Fruit fly (Drosophila melanogaster) whole organism, embryonic: Measurements from ENCODE around the gene CG13074.
A peak's percentile ranks its signal among the peaks of the same experiment; 100 is the strongest.

Source experiments
- Atf-2 ChIP-seq: fragments of 200-800 bp; sonication (Bioruptor generic); optimal IDR thresholded peaks from 2 replicates; lab custom pipeline; 2016; ENCODE audit warnings: missing biosample characterization, missing genetic modification characterization
- CG10267 ChIP-seq: fragments of 200-800 bp; sonication (Bioruptor generic); optimal IDR thresholded peaks from 2 replicates; lab custom pipeline; 2018; ENCODE audit warnings: missing biosample characterization, mild to moderate bottlenecking, missing genetic modification characterization, moderate library complexity
- CG10274 ChIP-seq: fragments of 200-800 bp; sonication (Bioruptor generic); optimal IDR thresholded peaks from 3 replicates; lab custom pipeline; 2017; ENCODE audit warnings: missing biosample characterization, mild to moderate bottlenecking, missing genetic modification characterization
- CG10654 ChIP-seq: fragments of 200-800 bp; sonication (Bioruptor generic); optimal IDR thresholded peaks from 2 replicates; lab custom pipeline; 2016; ENCODE audit warnings: missing biosample characterization, missing genetic modification characterization
- CG11085 ChIP-seq: fragments of 200-800 bp; sonication (Bioruptor generic); IDR thresholded peaks from 2 replicates; pipeline ENCODE4 v1.3.6; 2022; ENCODE audit warnings: missing biosample characterization, missing genetic modification characterization
- CG11696 ChIP-seq: fragments of 200-800 bp; sonication (Bioruptor generic); IDR thresholded peaks from 2 replicates; pipeline ENCODE4 v1.3.6; 2022; ENCODE audit warnings: missing biosample characterization, missing genetic modification characterization
- CG12236 ChIP-seq: fragments of 200-800 bp; sonication (Bioruptor generic); optimal IDR thresholded peaks from 2 replicates; lab custom pipeline; 2016; ENCODE audit warnings: missing biosample characterization, missing genetic modification characterization
- CG1233 ChIP-seq: fragments of 200-800 bp; sonication (Bioruptor generic); optimal IDR thresholded peaks from 4 replicates; lab custom pipeline; 2018; ENCODE audit warnings: missing biosample characterization, mild to moderate bottlenecking, missing genetic modification characterization
- CG12659 ChIP-seq: fragments of 200-800 bp; sonication (Bioruptor generic); optimal IDR thresholded peaks from 3 replicates; lab custom pipeline; 2017; ENCODE audit warnings: mild to moderate bottlenecking, missing biosample characterization, missing genetic modification reagents, missing genetic modification characterization
- CG12744 ChIP-seq: fragments of 200-800 bp; sonication (Bioruptor generic); optimal IDR thresholded peaks from 2 replicates; lab custom pipeline; 2016; ENCODE audit warnings: missing biosample characterization, missing genetic modification characterization
- CG13287 ChIP-seq: fragments of 200-800 bp; sonication (Bioruptor generic); IDR thresholded peaks from 2 replicates; pipeline ENCODE4 v1.3.6; 2022; ENCODE audit warnings: missing biosample characterization, missing genetic modification characterization; ENCODE audit not compliant: partially characterized antibody
- CG16779 ChIP-seq: fragments of 200-800 bp; sonication (Bioruptor generic); IDR thresholded peaks from 2 replicates; pipeline ENCODE4 v1.3.6; 2022; ENCODE audit warnings: missing biosample characterization, missing genetic modification characterization
- CG17359 ChIP-seq: fragments of 200-800 bp; sonication (Bioruptor generic); optimal IDR thresholded peaks from 3 replicates; lab custom pipeline; 2018; ENCODE audit warnings: missing biosample characterization, mild to moderate bottlenecking, missing genetic modification characterization, moderate library complexity
- CG17385 ChIP-seq: fragments of 200-800 bp; sonication (Bioruptor generic); optimal IDR thresholded peaks from 3 replicates; lab custom pipeline; 2018; ENCODE audit warnings: missing biosample characterization, mild to moderate bottlenecking, missing genetic modification characterization
- CG2116 ChIP-seq: fragments of 200-800 bp; sonication (Bioruptor generic); optimal IDR thresholded peaks from 3 replicates; lab custom pipeline; 2018; ENCODE audit warnings: missing biosample characterization, mild to moderate bottlenecking, missing genetic modification characterization
- CG30431 ChIP-seq: fragments of 200-800 bp; sonication (Bioruptor generic); optimal IDR thresholded peaks from 2 replicates; lab custom pipeline; 2017; ENCODE audit warnings: missing biosample characterization, missing genetic modification characterization
- CG31388 ChIP-seq: fragments of 200-800 bp; sonication (Bioruptor generic); optimal IDR thresholded peaks from 2 replicates; lab custom pipeline; 2016; ENCODE audit warnings: missing biosample characterization, missing genetic modification characterization
- CG34422 ChIP-seq: fragments of 200-800 bp; sonication (Bioruptor generic); IDR thresholded peaks from 3 replicates; pipeline ENCODE4 v1.3.6; 2022; ENCODE audit warnings: missing biosample characterization, missing genetic modification characterization
- CG6683 ChIP-seq: fragments of 200-800 bp; sonication (Bioruptor generic); optimal IDR thresholded peaks from 2 replicates; lab custom pipeline; 2017; ENCODE audit warnings: missing biosample characterization, mild to moderate bottlenecking, missing genetic modification characterization, missing genetic modification reagents
- CG7372 ChIP-seq: fragments of 200-800 bp; sonication (Bioruptor generic); IDR thresholded peaks from 2 replicates; pipeline ENCODE4 v1.3.6; 2022; ENCODE audit warnings: missing biosample characterization, missing genetic modification characterization
- CG7745 ChIP-seq: fragments of 200-800 bp; sonication (Bioruptor generic); optimal IDR thresholded peaks from 2 replicates; lab custom pipeline; 2018; ENCODE audit warnings: missing biosample characterization, mild to moderate bottlenecking, missing genetic modification characterization, moderate library complexity
- CG7786 ChIP-seq: fragments of 200-800 bp; sonication (Bioruptor generic); optimal IDR thresholded peaks from 2 replicates; lab custom pipeline; 2016; ENCODE audit warnings: missing biosample characterization, missing genetic modification characterization
- CHES-1-like ChIP-seq: fragments of 200-800 bp; sonication (Bioruptor generic); optimal IDR thresholded peaks from 2 replicates; lab custom pipeline; 2016; ENCODE audit warnings: missing biosample characterization, missing genetic modification characterization
- CkIIα-i1 ChIP-seq: fragments of 200-800 bp; sonication (Bioruptor generic); IDR thresholded peaks from 2 replicates; pipeline ENCODE4 v1.3.6; 2022; ENCODE audit warnings: missing biosample characterization, missing genetic modification characterization
- Deaf1 ChIP-seq: fragments of 200-800 bp; optimal IDR thresholded peaks from 3 replicates; lab custom pipeline; 2019; ENCODE audit warnings: missing biosample characterization, mild to moderate bottlenecking, missing genetic modification characterization, moderate library complexity
- Fer3 ChIP-seq: fragments of 200-800 bp; sonication (Bioruptor generic); optimal IDR thresholded peaks from 2 replicates; lab custom pipeline; 2018; ENCODE audit warnings: missing biosample characterization, mild to moderate bottlenecking, missing genetic modification characterization, moderate library complexity
- H2.0 ChIP-seq: fragments of 200-800 bp; sonication (Bioruptor generic); IDR thresholded peaks from 2 replicates; pipeline ENCODE4 v1.3.6; 2022; ENCODE audit warnings: missing biosample characterization, missing genetic modification characterization
- HLHmδ ChIP-seq: fragments of 200-800 bp; sonication (Bioruptor generic); optimal IDR thresholded peaks from 2 replicates; lab custom pipeline; 2018; ENCODE audit warnings: missing biosample characterization, mild to moderate bottlenecking, missing genetic modification characterization, moderate library complexity
- Med ChIP-seq: fragments of 200-800 bp; sonication (Bioruptor generic); peaks from one replicate; lab custom pipeline; 2016; ENCODE audit warnings: missing biosample characterization, missing genetic modification characterization, mild to moderate bottlenecking, inconsistent platforms, moderate library complexity
- Myb ChIP-seq: fragments of 200-800 bp; sonication (Bioruptor generic); optimal IDR thresholded peaks from 2 replicates; lab custom pipeline; 2016; ENCODE audit warnings: missing biosample characterization, missing genetic modification characterization
- Nf-YC ChIP-seq: fragments of 200-800 bp; optimal IDR thresholded peaks from 3 replicates; lab custom pipeline; 2019; ENCODE audit warnings: missing biosample characterization, mild to moderate bottlenecking, missing genetic modification characterization, moderate library complexity
- Taf1 ChIP-seq: fragments of 200-800 bp; sonication (Bioruptor generic); IDR thresholded peaks from 2 replicates; pipeline ENCODE4 v1.3.6; 2022; ENCODE audit warnings: missing biosample characterization, missing genetic modification characterization
- cg ChIP-seq: fragments of 200-800 bp; sonication (Bioruptor generic); optimal IDR thresholded peaks from 3 replicates; lab custom pipeline; 2019; ENCODE audit warnings: missing biosample characterization, mild to moderate bottlenecking, missing genetic modification characterization, moderate library complexity
- crol ChIP-seq: fragments of 200-800 bp; sonication (Bioruptor generic); IDR thresholded peaks from 2 replicates; pipeline ENCODE4 v1.3.6; 2022; ENCODE audit warnings: missing biosample characterization, missing genetic modification characterization
- cwo ChIP-seq: fragments of 200-800 bp; sonication (Bioruptor generic); optimal IDR thresholded peaks from 3 replicates; lab custom pipeline; 2017; ENCODE audit warnings: missing biosample characterization, missing genetic modification characterization, mild to moderate bottlenecking, moderate library complexity, missing genetic modification reagents
- dati ChIP-seq: fragments of 200-800 bp; sonication (Bioruptor generic); IDR thresholded peaks from 2 replicates; pipeline ENCODE4 v1.3.6; 2022; ENCODE audit warnings: missing biosample characterization, missing genetic modification characterization
- dpn ChIP-seq, 2 experiments: fragments of 200-800 bp; sonication (Bioruptor generic); optimal IDR thresholded peaks; 3 replicates each; lab custom pipeline; 2016; ENCODE audit warnings: missing biosample characterization in 2 of 2, missing genetic modification characterization in 2 of 2
- dysf ChIP-seq: fragments of 200-800 bp; sonication (Bioruptor generic); IDR thresholded peaks from 3 replicates; pipeline ENCODE4 v1.3.6; 2022; ENCODE audit warnings: missing biosample characterization, missing genetic modification characterization
- en ChIP-seq: fragments of 200-800 bp; sonication (Bioruptor generic); optimal IDR thresholded peaks from 2 replicates; lab custom pipeline; 2016; ENCODE audit warnings: missing biosample characterization, missing genetic modification characterization
- ewg ChIP-seq: fragments of 200-800 bp; sonication (Bioruptor generic); optimal IDR thresholded peaks from 3 replicates; lab custom pipeline; 2017; ENCODE audit warnings: mild to moderate bottlenecking, missing biosample characterization, missing genetic modification reagents, missing genetic modification characterization
- gcm ChIP-seq: fragments of 200-800 bp; sonication (Bioruptor generic); optimal IDR thresholded peaks from 2 replicates; lab custom pipeline; 2019; ENCODE audit warnings: missing biosample characterization, mild to moderate bottlenecking, missing genetic modification characterization, moderate library complexity
- insv ChIP-seq, 2 experiments: fragments of 200-800 bp; sonication (Bioruptor generic); optimal IDR thresholded peaks; 3 replicates each; lab custom pipeline; 2016 to 2018; ENCODE audit warnings: missing biosample characterization in 2 of 2, missing genetic modification characterization in 2 of 2
- mirr ChIP-seq: fragments of 200-800 bp; sonication (Bioruptor generic); optimal IDR thresholded peaks from 3 replicates; lab custom pipeline; 2018; ENCODE audit warnings: missing biosample characterization, mild to moderate bottlenecking, missing genetic modification characterization
- pb ChIP-seq: fragments of 200-800 bp; sonication (Bioruptor generic); optimal IDR thresholded peaks from 3 replicates; lab custom pipeline; 2016; ENCODE audit warnings: missing biosample characterization, missing genetic modification characterization
- pho ChIP-seq: fragments of 200-800 bp; sonication (Bioruptor generic); optimal IDR thresholded peaks from 2 replicates; lab custom pipeline; 2016; ENCODE audit warnings: missing biosample characterization, missing genetic modification characterization
- phol ChIP-seq: fragments of 200-800 bp; sonication (Bioruptor generic); optimal IDR thresholded peaks from 3 replicates; lab custom pipeline; 2018; ENCODE audit warnings: missing biosample characterization, mild to moderate bottlenecking, missing genetic modification characterization, moderate library complexity
- salm ChIP-seq: fragments of 200-800 bp; sonication (Bioruptor generic); optimal IDR thresholded peaks from 2 replicates; lab custom pipeline; 2018; ENCODE audit warnings: missing biosample characterization, mild to moderate bottlenecking, missing genetic modification characterization
- sna ChIP-seq: fragments of 200-800 bp; sonication (Bioruptor generic); IDR thresholded peaks from 2 replicates; pipeline ENCODE4 v1.3.6; 2022; ENCODE audit warnings: missing biosample characterization, missing genetic modification characterization; ENCODE audit not compliant: partially characterized antibody
- tx ChIP-seq: fragments of 200-800 bp; sonication (Bioruptor generic); optimal IDR thresholded peaks from 2 replicates; lab custom pipeline; 2016; ENCODE audit warnings: missing biosample characterization, missing genetic modification characterization

CG13074 gene

DNA sequence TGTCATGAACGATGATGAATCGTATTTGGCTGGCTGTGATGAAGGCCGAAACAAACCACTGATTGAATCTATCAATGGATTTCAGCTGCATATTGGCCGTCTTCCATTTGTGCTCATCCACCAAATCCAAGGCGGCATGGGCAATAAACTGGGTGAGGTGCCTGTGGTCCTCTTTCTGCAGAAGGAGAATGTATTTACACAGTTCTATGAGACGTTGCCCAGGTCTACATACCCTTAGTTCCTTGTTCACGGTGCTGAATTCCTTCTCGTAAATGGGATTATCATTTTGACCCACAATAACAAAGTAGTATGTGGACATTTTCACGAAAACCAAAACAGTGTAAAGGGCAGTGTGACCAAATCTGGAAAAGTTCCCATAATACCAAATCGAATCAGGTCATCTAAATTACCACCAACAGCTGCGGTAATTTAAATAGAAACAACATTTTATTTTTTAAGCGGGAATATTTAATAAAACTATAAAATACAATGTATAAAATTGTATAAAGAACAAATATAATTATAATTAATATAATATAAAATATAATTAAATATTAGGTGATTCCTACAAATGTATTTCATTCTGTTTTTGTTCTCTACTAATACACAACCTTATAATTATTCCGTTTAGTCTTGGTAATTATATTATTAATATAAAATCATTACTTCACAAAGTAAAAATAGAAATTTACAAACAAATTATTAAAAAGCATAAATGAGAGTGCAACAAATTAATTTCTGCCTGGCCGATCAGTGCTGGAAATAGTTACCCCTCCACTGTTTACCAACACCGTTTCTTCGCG lies 34.2 kb upstream of the CG13074 start, which contains the start of the genes Trs20 and elg1 (continued):
- TF ChIP-seq Med (GFP tag; lab: Kevin White, UChicago): peak; percentile 87
- TF ChIP-seq CG12236: no peak
- TF ChIP-seq CG12744 (GFP tag; lab: Kevin White, UChicago): no peak
- TF ChIP-seq dpn (GFP tag; optimal IDR thresholded peaks at IDR 0.05; lab: Kevin White, UChicago): peak; percentile 2 to 35
- peak in 1 of 2 experiments; percentile 35 for TF ChIP-seq insv (GFP tag; optimal IDR thresholded peaks at IDR 0.05; lab: Kevin White, UChicago)
- no peak for TF ChIP-seq en (GFP tag; lab: Kevin White, UChicago)
- TF ChIP-seq CHES-1-like (GFP tag; lab: Kevin White, UChicago): no peak
- no peak for TF ChIP-seq CkIIα-i1 (GFP tag; lab: Robert Waterston, UW)
- peak; percentile 63 for TF ChIP-seq phol (tag; lab: Kevin White, UChicago)
- peak; percentile 60 for TF ChIP-seq CG17385 (GFP tag; lab: Kevin White, UChicago)
- TF ChIP-seq cg (GFP tag; lab: Kevin White, UChicago): no peak
- peak; percentile 59 for TF ChIP-seq CG12659 (GFP tag; lab: Kevin White, UChicago)
- no peak for TF ChIP-seq Taf1
- no peak for TF ChIP-seq sna (GFP tag; lab: Robert Waterston, UW)
- peak; percentile 94 for TF ChIP-seq CG10267 (tag; lab: Kevin White, UChicago)
- peak; percentile 100 for TF ChIP-seq CG11696 (GFP tag; lab: Robert Waterston, UW)
- peak; percentile 67 for TF ChIP-seq Nf-YC (tag; lab: Kevin White, UChicago)
- no peak for TF ChIP-seq Myb (GFP tag; lab: Kevin White, UChicago)
- TF ChIP-seq pho (GFP tag; lab: Kevin White, UChicago): no peak
- TF ChIP-seq tx (GFP tag; lab: Kevin White, UChicago): no peak
- no peak for TF ChIP-seq salm
- no peak for TF ChIP-seq Atf-2 (GFP tag; lab: Kevin White, UChicago)
- TF ChIP-seq gcm (GFP tag; lab: Kevin White, UChicago): peak; percentile 77
- TF ChIP-seq crol (GFP tag; lab: Robert Waterston, UW): no peak
- no peak for TF ChIP-seq HLHmδ (GFP tag; lab: Kevin White, UChicago)
- no peak for TF ChIP-seq CG31388
- TF ChIP-seq CG16779 (GFP tag; lab: Robert Waterston, UW): no peak
- no peak for TF ChIP-seq CG30431 (GFP tag; lab: Kevin White, UChicago)
- no peak for TF ChIP-seq CG10274 (GFP tag; lab: Kevin White, UChicago)
- no peak for TF ChIP-seq CG7786 (GFP tag; lab: Kevin White, UChicago)
- TF ChIP-seq CG7745 (tag; lab: Kevin White, UChicago): no peak
- TF ChIP-seq dysf (GFP tag; lab: Robert Waterston, UW): peak; percentile 45; the same call in 1 of the 3 replicates
- peak; percentile 44 for TF ChIP-seq CG10654
- no peak for TF ChIP-seq pb (GFP tag; lab: Kevin White, UChicago)
- TF ChIP-seq CG17359: peak; percentile 45
- TF ChIP-seq Deaf1 (tag; lab: Kevin White, UChicago): no peak
- TF ChIP-seq CG7372 (GFP tag; lab: Robert Waterston, UW): no peak
- TF ChIP-seq cwo (GFP tag; lab: Kevin White, UChicago): peak; percentile 33
- TF ChIP-seq dati (GFP tag; lab: Robert Waterston, UW): no peak
- TF ChIP-seq ewg (GFP tag; lab: Kevin White, UChicago): no peak
- peak; percentile 39 for TF ChIP-seq CG2116 (GFP tag; lab: Kevin White, UChicago)
- TF ChIP-seq CG13287 (GFP tag; lab: Robert Waterston, UW): no peak; the same call in 1 of the 2 replicates
- TF ChIP-seq CG6683 (GFP tag; lab: Kevin White, UChicago): peak; percentile 10
- TF ChIP-seq CG11085: no peak
- peak; percentile 1 for TF ChIP-seq CG1233 (GFP tag; lab: Kevin White, UChicago)
- peak; percentile 40 for TF ChIP-seq Fer3 (tag; lab: Kevin White, UChicago)
- no peak for TF ChIP-seq mirr (GFP tag; lab: Kevin White, UChicago)
- no peak; the same call in 1 of the 2 replicates for TF ChIP-seq H2.0 (GFP tag; lab: Robert Waterston, UW)
- TF ChIP-seq CG34422 (GFP tag; lab: Robert Waterston, UW): peak; percentile 58; the same call in 2 of the 3 replicates
